Fruit fly (Drosophila melanogaster) whole organism, adult: ENCODE measurements around the gene CG32299.

Source experiments
- CG11617 ChIP-seq: fragments of 200-800 bp; sonication (Bioruptor generic); optimal IDR thresholded peaks from 2 replicates; lab custom pipeline; 2017; ENCODE audit warnings: mild to moderate bottlenecking, missing biosample characterization, missing genetic modification reagents, missing genetic modification characterization
- Clk ChIP-seq: fragments of 200-800 bp; sonication (Bioruptor generic); optimal IDR thresholded peaks from 2 replicates; lab custom pipeline; 2017; ENCODE audit warnings: missing biosample characterization, missing genetic modification characterization
- cic ChIP-seq: fragments of 200-800 bp; sonication (Bioruptor generic); optimal IDR thresholded peaks from 2 replicates; lab custom pipeline; 2017; ENCODE audit warnings: missing biosample characterization, mild to moderate bottlenecking, missing genetic modification characterization, moderate library complexity
- cnc ChIP-seq, 2 experiments: fragments of >200 bp; optimal IDR thresholded peaks; 2 replicates each; lab custom pipeline; 2017
- kay ChIP-seq: fragments of 200-800 bp; sonication (Bioruptor generic); peaks from one replicate; lab custom pipeline; 2016; ENCODE audit warnings: missing biosample characterization, missing genetic modification characterization, borderline replicate concordance
- ovo ChIP-seq: fragments of 200-800 bp; sonication (Bioruptor generic); optimal IDR thresholded peaks from 2 replicates; lab custom pipeline; 2016; ENCODE audit warnings: missing biosample characterization, missing genetic modification characterization

DNA sequence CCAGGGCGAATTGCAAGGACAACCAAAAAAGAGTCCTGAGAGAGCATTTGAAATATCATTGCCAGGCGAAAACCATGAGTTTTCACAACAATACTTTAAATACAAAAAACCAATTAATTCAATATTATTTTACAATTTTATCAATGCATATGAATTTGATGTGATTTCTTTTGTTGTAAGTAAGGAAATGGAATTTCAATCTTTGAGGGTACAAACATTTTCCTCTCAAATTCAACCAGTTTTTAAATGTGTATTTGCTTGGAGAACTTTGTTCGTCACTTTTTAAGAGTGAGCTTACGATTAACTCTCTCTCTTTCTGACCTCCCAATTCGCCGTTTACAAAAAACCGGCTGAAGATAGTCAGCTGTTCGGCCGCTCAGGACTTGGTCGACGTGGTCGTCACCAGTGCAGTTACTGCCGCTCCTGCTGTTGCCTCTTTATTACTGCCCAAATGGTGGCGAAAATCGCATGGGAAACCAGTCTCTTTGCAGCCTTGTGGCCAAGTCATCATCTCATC lies 20.8 kb upstream of the CG32299 start:
- TF ChIP-seq kay (GFP tag; lab: Kevin White, UChicago): no peak
- no peak for TF ChIP-seq cic (GFP tag; lab: Kevin White, UChicago)
- no peak for TF ChIP-seq ovo (GFP tag; lab: Kevin White, UChicago)
- TF ChIP-seq cnc (optimal IDR thresholded peaks at IDR 0.05; lab: Kevin White, UChicago): no peak
- no peak for TF ChIP-seq Clk (GFP tag; lab: Kevin White, UChicago)
- TF ChIP-seq CG11617: peak; percentile 44
